Worm (Caenorhabditis elegans) whole organism, L2 larva: ENCODE data around the gene fbxa-63.

Experiments
- C34F6.9 ChIP-seq: fragments of 150-350 bp; optimal IDR thresholded peaks from 2 replicates; lab custom pipeline; 2014; ENCODE audit warnings: missing biosample characterization, missing genetic modification characterization
- F13H6.1 ChIP-seq: sonication (generic microtip); optimal IDR thresholded peaks from 2 replicates; lab custom pipeline; 2016; ENCODE audit warnings: missing genetic modification characterization, missing compliant biosample characterization
- R02D3.7 ChIP-seq: fragments of 150-350 bp; optimal IDR thresholded peaks from 2 replicates; lab custom pipeline; 2014; ENCODE audit warnings: missing biosample characterization, missing genetic modification characterization
- Y55F3AM.14 ChIP-seq: fragments of 200-800 bp; sonication (Bioruptor generic); optimal IDR thresholded peaks from 2 replicates; lab custom pipeline; 2018; ENCODE audit warnings: mild to moderate bottlenecking, missing genetic modification characterization, missing compliant biosample characterization
- ZK546.5 ChIP-seq: sonication (generic microtip); optimal IDR thresholded peaks from 2 replicates; lab custom pipeline; 2017; ENCODE audit warnings: missing biosample characterization, missing genetic modification characterization
- alr-1 ChIP-seq: fragments of 150-350 bp; optimal IDR thresholded peaks from 2 replicates; lab custom pipeline; 2014; ENCODE audit warnings: missing biosample characterization, missing genetic modification characterization
- aly-2 ChIP-seq: fragments of 150-350 bp; optimal IDR thresholded peaks from 2 replicates; lab custom pipeline; 2014; ENCODE audit warnings: missing biosample characterization, missing genetic modification characterization
- ama-1 ChIP-seq: fragments of 150-350 bp; optimal IDR thresholded peaks from 2 replicates; lab custom pipeline; 2018; ENCODE audit warnings: inconsistent platforms
- ceh-16 ChIP-seq: fragments of 150-350 bp; optimal IDR thresholded peaks from 2 replicates; lab custom pipeline; 2014; ENCODE audit warnings: missing biosample characterization, missing genetic modification characterization
- ceh-82 ChIP-seq: fragments of 150-350 bp; optimal IDR thresholded peaks from 2 replicates; lab custom pipeline; 2014; ENCODE audit warnings: missing biosample characterization, missing genetic modification characterization
- crh-2 ChIP-seq: sonication (generic microtip); optimal IDR thresholded peaks from 2 replicates; lab custom pipeline; 2017; ENCODE audit warnings: missing biosample characterization, missing genetic modification characterization
- dmd-4 ChIP-seq: sonication (generic microtip); optimal IDR thresholded peaks from 2 replicates; lab custom pipeline; 2017; ENCODE audit warnings: missing biosample characterization, missing genetic modification characterization
- elt-1 ChIP-seq: fragments of 150-350 bp; optimal IDR thresholded peaks from 2 replicates; lab custom pipeline; 2014; ENCODE audit warnings: missing biosample characterization, missing genetic modification characterization
- elt-3 ChIP-seq: sonication (generic microtip); optimal IDR thresholded peaks from 2 replicates; lab custom pipeline; 2017; ENCODE audit warnings: missing biosample characterization, missing genetic modification characterization
- fos-1 ChIP-seq: fragments of 150-350 bp; optimal IDR thresholded peaks from 2 replicates; lab custom pipeline; 2014; ENCODE audit warnings: missing biosample characterization, missing genetic modification characterization
- lin-11 ChIP-seq: fragments of 150-350 bp; sonication (generic microtip); optimal IDR thresholded peaks from 2 replicates; lab custom pipeline; 2014; ENCODE audit warnings: missing biosample characterization, missing genetic modification characterization, inconsistent platforms, mixed read lengths
- lin-13 ChIP-seq: fragments of 150-350 bp; optimal IDR thresholded peaks from 2 replicates; lab custom pipeline; 2014; ENCODE audit warnings: missing biosample characterization, missing genetic modification reagents, missing genetic modification characterization
- lin-39 ChIP-seq: fragments of 150-350 bp; optimal IDR thresholded peaks from 2 replicates; lab custom pipeline; 2014; ENCODE audit warnings: missing biosample characterization, missing genetic modification reagents, missing genetic modification characterization
- lsy-2 ChIP-seq, 2 experiments: fragments of 150-350 bp in 1 of 2; sonication (generic microtip) in 1 of 2; optimal IDR thresholded peaks; 2 replicates each; lab custom pipeline; 2014 to 2017; ENCODE audit warnings: missing biosample characterization in 2 of 2, missing genetic modification characterization in 2 of 2
- mab-5 ChIP-seq: fragments of 150-350 bp; optimal IDR thresholded peaks from 2 replicates; lab custom pipeline; 2014; ENCODE audit warnings: missing biosample characterization, missing genetic modification characterization
- mbf-1 ChIP-seq: sonication (generic microtip); optimal IDR thresholded peaks from 2 replicates; lab custom pipeline; 2017; ENCODE audit warnings: missing biosample characterization, missing genetic modification characterization
- mdl-1 ChIP-seq, 2 experiments: fragments of 150-350 bp in 1 of 2; sonication (generic microtip) in 1 of 2; optimal IDR thresholded peaks; 2 replicates each; lab custom pipeline; 2017; ENCODE audit warnings: missing biosample characterization in 2 of 2, missing genetic modification characterization in 2 of 2
- nhr-10 ChIP-seq: sonication (generic microtip); optimal IDR thresholded peaks from 2 replicates; lab custom pipeline; 2017; ENCODE audit warnings: missing biosample characterization, missing genetic modification characterization
- nhr-12 ChIP-seq: fragments of 150-350 bp; optimal IDR thresholded peaks from 2 replicates; lab custom pipeline; 2014; ENCODE audit warnings: missing biosample characterization, missing genetic modification characterization
- nhr-129 ChIP-seq: fragments of 150-350 bp; optimal IDR thresholded peaks from 2 replicates; lab custom pipeline; 2014; ENCODE audit warnings: missing biosample characterization, missing genetic modification characterization
- nhr-23 ChIP-seq: fragments of 150-350 bp; optimal IDR thresholded peaks from 2 replicates; lab custom pipeline; 2014; ENCODE audit warnings: missing biosample characterization, missing genetic modification reagents, missing genetic modification characterization
- nhr-237 ChIP-seq: fragments of 150-350 bp; optimal IDR thresholded peaks from 2 replicates; lab custom pipeline; 2014; ENCODE audit warnings: missing biosample characterization, missing genetic modification characterization
- nhr-25 ChIP-seq: fragments of 150-350 bp; sonication (generic microtip); optimal IDR thresholded peaks from 3 replicates; lab custom pipeline; 2014; ENCODE audit warnings: missing biosample characterization, missing genetic modification characterization
- nhr-6 ChIP-seq: fragments of 150-350 bp; optimal IDR thresholded peaks from 2 replicates; lab custom pipeline; 2014; ENCODE audit warnings: missing biosample characterization, missing genetic modification characterization
- nhr-77 ChIP-seq: fragments of 150-350 bp; optimal IDR thresholded peaks from 2 replicates; lab custom pipeline; 2014; ENCODE audit warnings: missing biosample characterization, missing genetic modification characterization
- sem-4 ChIP-seq: fragments of 150-350 bp; optimal IDR thresholded peaks from 2 replicates; lab custom pipeline; 2014; ENCODE audit warnings: missing biosample characterization, missing genetic modification reagents, missing genetic modification characterization
- skn-1 ChIP-seq: sonication (generic microtip); optimal IDR thresholded peaks from 2 replicates; lab custom pipeline; 2017; ENCODE audit warnings: missing biosample characterization, missing genetic modification characterization
- sma-3 ChIP-seq: sonication (generic microtip); optimal IDR thresholded peaks from 2 replicates; lab custom pipeline; 2016; ENCODE audit warnings: missing genetic modification reagents, missing genetic modification characterization, missing compliant biosample characterization
- sma-9 ChIP-seq, 2 experiments: fragments of 150-350 bp in 1 of 2; sonication (generic microtip) in 1 of 2; optimal IDR thresholded peaks; 2 replicates each; lab custom pipeline; 2014 to 2016; ENCODE audit warnings: missing genetic modification characterization in 2 of 2, mild to moderate bottlenecking in 1 of 2, missing biosample characterization in 1 of 2, missing compliant biosample characterization in 1 of 2, missing genetic modification reagents in 1 of 2, moderate library complexity in 1 of 2
- snpc-4 ChIP-seq: fragments of 150-350 bp; optimal IDR thresholded peaks from 2 replicates; lab custom pipeline; 2014; ENCODE audit warnings: missing biosample characterization, missing genetic modification characterization
- unc-39 ChIP-seq: fragments of 150-350 bp; optimal IDR thresholded peaks from 2 replicates; lab custom pipeline; 2014; ENCODE audit warnings: missing biosample characterization, missing genetic modification characterization
- unc-55 ChIP-seq: fragments of 150-350 bp; sonication (generic microtip); optimal IDR thresholded peaks from 3 replicates; lab custom pipeline; 2014; ENCODE audit warnings: missing biosample characterization, missing genetic modification reagents, missing genetic modification characterization
- ztf-1 ChIP-seq: fragments of 200-800 bp; sonication (Bioruptor generic); conservative IDR thresholded peaks from 2 replicates; pipeline ENCODE4 v1.3.6; 2022; ENCODE audit warnings: missing genetic modification characterization, missing compliant biosample characterization
- ztf-11 ChIP-seq: sonication (generic microtip); optimal IDR thresholded peaks from 2 replicates; lab custom pipeline; 2017; ENCODE audit warnings: missing biosample characterization, missing genetic modification characterization

Gene fbxa-63

DNA sequence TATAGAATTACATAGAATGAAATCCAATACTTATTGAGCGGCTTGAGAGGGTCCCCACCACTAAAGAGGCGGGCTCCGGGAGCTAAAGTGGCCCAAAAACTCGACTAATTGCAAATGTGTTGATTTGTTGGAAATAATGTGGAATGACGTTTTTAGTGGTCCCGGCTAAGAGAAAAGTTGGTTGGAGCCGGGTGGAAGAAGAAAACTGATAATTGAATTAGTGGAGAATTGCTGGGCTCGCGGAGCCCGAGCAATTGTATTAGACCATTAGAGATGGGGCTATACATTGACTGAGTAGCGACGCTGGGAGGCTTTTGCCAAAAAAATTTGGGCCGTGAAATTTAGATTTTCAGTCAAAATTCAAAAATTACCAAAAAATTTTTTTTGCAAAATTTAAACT, 17.7 kb upstream of the fbxa-63 start:
- peak in 1 of 2 experiments; percentile 4 for TF ChIP-seq lsy-2 (tag; optimal IDR thresholded peaks at IDR 0.05; lab: Kevin White, UChicago)
- no peak for TF ChIP-seq C34F6.9 (tag; lab: Kevin White, UChicago)
- TF ChIP-seq, all 48 proteins: peak for 1

- TF ChIP-seq unc-39 (tag; lab: Kevin White, UChicago) (no peak), nhr-77 (tag; lab: Kevin White, UChicago) (no peak), ama-1 (lab: Kevin White, UChicago) (no peak), ztf-1 (GFP tag; lab: Robert Waterston, UW) (no peak), mdl-1 (tag; optimal IDR thresholded peaks at IDR 0.05; lab: Kevin White, UChicago) (no peak), nhr-129 (tag; lab: Kevin White, UChicago) (peak; percentile 14), sma-3 (GFP tag; lab: Kevin White, UChicago) (no peak), lin-13 (GFP tag; lab: Kevin White, UChicago) (no peak), F13H6.1 (peak; percentile 54), alr-1 (tag; lab: Kevin White, UChicago) (no peak), elt-1 (no peak), Y55F3AM.14 (no peak), sma-9 (GFP tag; optimal IDR thresholded peaks at IDR 0.05; lab: Kevin White, UChicago) (peak; percentile 24), sma-9 (tag; optimal IDR thresholded peaks at IDR 0.05; lab: Kevin White, UChicago) (no peak), ztf-11 (tag; lab: Kevin White, UChicago) (no peak), ceh-82 (no peak), mbf-1 (tag; lab: Kevin White, UChicago) (no peak), nhr-23 (tag; lab: Kevin White, UChicago) (no peak), fos-1 (peak; percentile 34), nhr-237 (no peak), nhr-25 (no peak)
These were observed 17.1 kb upstream of the fbxa-63 start for ce11 chrIII:1226256-1226655.

ce11 chrIII:1228593-1228992, 14.7 kb upstream of the fbxa-63 start:
- TF ChIP-seq lin-39 (tag; lab: Kevin White, UChicago) (no peak), ceh-16 (no peak), mbf-1 (tag; lab: Kevin White, UChicago) (no peak), ceh-82 (no peak), nhr-25 (no peak), aly-2 (tag; lab: Kevin White, UChicago) (no peak), nhr-10 (tag; lab: Kevin White, UChicago) (no peak), unc-55 (no peak), nhr-129 (tag; lab: Kevin White, UChicago) (no peak)

DNA sequence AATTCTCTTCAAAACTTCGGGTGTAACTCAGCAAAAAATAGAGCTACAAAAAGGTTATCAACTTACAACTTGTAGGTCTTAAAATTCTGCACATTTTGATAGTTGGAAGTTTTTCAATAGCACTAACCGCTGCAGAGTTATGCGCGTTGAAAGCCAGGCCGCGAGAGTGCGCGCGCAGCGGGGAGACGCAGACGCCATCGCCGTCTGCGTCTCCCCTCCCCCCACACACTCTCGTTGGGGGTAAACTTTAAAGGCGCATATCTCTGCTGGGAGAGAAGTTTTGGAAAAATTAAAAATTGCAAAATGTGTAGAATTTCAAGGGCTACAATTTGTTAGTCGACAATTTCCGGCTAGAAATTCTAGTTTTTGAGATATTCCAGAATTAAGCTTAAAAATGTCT, 13.8 kb upstream of the fbxa-63 start:
- TF ChIP-seq mab-5 (tag; lab: Kevin White, UChicago) (no peak), alr-1 (tag; lab: Kevin White, UChicago) (no peak), sma-3 (GFP tag; lab: Kevin White, UChicago) (no peak), ceh-82 (no peak), lin-11 (tag; lab: Kevin White, UChicago) (no peak), crh-2 (tag; lab: Kevin White, UChicago) (no peak), dmd-4 (no peak), Y55F3AM.14 (no peak), lsy-2 (tag; optimal IDR thresholded peaks at IDR 0.05; lab: Kevin White, UChicago) (no peak), sem-4 (tag; lab: Kevin White, UChicago) (no peak), nhr-10 (tag; lab: Kevin White, UChicago) (no peak), ama-1 (lab: Kevin White, UChicago) (no peak), ztf-11 (tag; lab: Kevin White, UChicago) (no peak), elt-3 (no peak), lin-13 (GFP tag; lab: Kevin White, UChicago) (no peak), nhr-12 (tag; lab: Kevin White, UChicago) (no peak), mbf-1 (tag; lab: Kevin White, UChicago) (no peak)

DNA sequence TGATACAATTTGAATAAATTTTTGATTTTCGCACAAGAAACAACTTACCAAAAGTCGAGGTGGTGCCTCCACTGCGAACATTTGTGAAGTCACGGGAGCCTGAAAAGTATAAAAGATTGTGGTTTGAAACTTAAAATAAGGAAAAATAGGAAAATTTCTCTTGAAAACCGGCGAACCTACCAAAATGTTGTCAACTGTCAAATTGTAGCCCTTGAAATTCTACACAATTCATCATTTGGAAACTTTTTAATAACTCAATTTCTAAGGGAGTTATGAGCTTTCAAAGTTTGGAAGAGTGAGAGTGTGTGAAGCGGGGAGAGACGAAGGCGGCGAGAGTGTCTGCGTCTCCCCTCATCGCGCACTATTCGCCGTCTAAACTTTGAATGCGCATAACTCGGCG, 13.1 kb upstream of the fbxa-63 start, which contains the start of gene pes-4:
Gene pes-4, minus strand, starts transcription at position 101 of the 400 bp plus-strand sequence.
- TF ChIP-seq R02D3.7 (tag; lab: Kevin White, UChicago) (no peak), sem-4 (tag; lab: Kevin White, UChicago) (no peak), ama-1 (lab: Kevin White, UChicago) (no peak), nhr-6 (tag; lab: Kevin White, UChicago) (no peak), snpc-4 (tag; lab: Kevin White, UChicago) (no peak), ceh-82 (no peak), ceh-16 (no peak), sma-3 (GFP tag; lab: Kevin White, UChicago) (no peak), nhr-12 (tag; lab: Kevin White, UChicago) (no peak), nhr-25 (no peak), ZK546.5 (tag; lab: Kevin White, UChicago) (no peak), lin-11 (tag; lab: Kevin White, UChicago) (no peak), skn-1 (no peak), nhr-77 (tag; lab: Kevin White, UChicago) (no peak)
